Worm (Caenorhabditis elegans) whole organism, L1 larva: ENCODE measurements around the gene C01G6.2.

Experiments
- dpl-1 ChIP-seq, 3 experiments: fragments of 150-350 bp in 2 of 3; sonication (generic microtip) in 1 of 3; optimal IDR thresholded peaks; 2 replicates each; lab custom pipeline; 2014 to 2017; ENCODE audit warnings: missing biosample characterization in 3 of 3, missing genetic modification characterization in 3 of 3, missing genetic modification reagents in 3 of 3
- zip-4 ChIP-seq: fragments of 200-800 bp; sonication (Bioruptor generic); optimal IDR thresholded peaks from 2 replicates; lab custom pipeline; 2018; ENCODE audit warnings: mild to moderate bottlenecking, missing genetic modification characterization, moderate library complexity, missing compliant biosample characterization
- ztf-4 ChIP-seq: fragments of 150-350 bp; optimal IDR thresholded peaks from 2 replicates; lab custom pipeline; 2014; ENCODE audit warnings: missing biosample characterization, missing genetic modification characterization

Gene C01G6.2

ce11 chrII:9315692-9316091 lies 48.8 kb downstream of the C01G6.2 start (continued):
- no peak for TF ChIP-seq dpl-1 (GFP tag; optimal IDR thresholded peaks at IDR 0.05; lab: Kevin White, UChicago)
- TF ChIP-seq, all 84 proteins: peak for 5

ce11 chrII:9316801-9317200 lies 49.9 kb downstream of the C01G6.2 start:
- no peak for TF ChIP-seq ztf-4
- TF ChIP-seq zip-4 (GFP tag; lab: Kevin White, UChicago), result no peak
